Fruit fly (Drosophila melanogaster) whole organism, embryonic: ENCODE measurements around the gene CG3841.

Experiments
- CG13894 ChIP-seq: fragments of 200-800 bp; sonication (Bioruptor generic); optimal IDR thresholded peaks from 3 replicates; lab custom pipeline; 2018; ENCODE audit warnings: missing biosample characterization, mild to moderate bottlenecking, missing genetic modification characterization, moderate library complexity
- CG2712 ChIP-seq: fragments of 200-800 bp; optimal IDR thresholded peaks from 3 replicates; lab custom pipeline; 2019; ENCODE audit warnings: missing biosample characterization, mild to moderate bottlenecking, missing genetic modification characterization, moderate library complexity
- CG6683 ChIP-seq: fragments of 200-800 bp; sonication (Bioruptor generic); optimal IDR thresholded peaks from 2 replicates; lab custom pipeline; 2017; ENCODE audit warnings: missing biosample characterization, mild to moderate bottlenecking, missing genetic modification characterization, missing genetic modification reagents
- E2f2 ChIP-seq: fragments of 200-800 bp; sonication (Bioruptor generic); IDR thresholded peaks from 2 replicates; pipeline ENCODE4 v1.3.6; 2022; ENCODE audit warnings: missing biosample characterization, missing genetic modification characterization
- Poxn ChIP-seq: fragments of 200-800 bp; sonication (Bioruptor generic); IDR thresholded peaks from 2 replicates; pipeline ENCODE4 v1.3.6; 2022; ENCODE audit warnings: missing biosample characterization, missing genetic modification characterization
- cato ChIP-seq: fragments of 200-800 bp; sonication (Bioruptor generic); optimal IDR thresholded peaks from 2 replicates; lab custom pipeline; 2016; ENCODE audit warnings: missing biosample characterization, missing genetic modification characterization, borderline replicate concordance
- ftz-f1 ChIP-seq: fragments of 200-800 bp; sonication (Bioruptor generic); optimal IDR thresholded peaks from 2 replicates; lab custom pipeline; 2016; ENCODE audit warnings: missing biosample characterization, missing genetic modification characterization
- ind ChIP-seq: fragments of 200-800 bp; sonication (Bioruptor generic); optimal IDR thresholded peaks from 3 replicates; lab custom pipeline; 2016; ENCODE audit warnings: missing biosample characterization, missing genetic modification characterization
- pfk ChIP-seq: fragments of 200-800 bp; sonication (Bioruptor generic); optimal IDR thresholded peaks from 2 replicates; lab custom pipeline; 2018; ENCODE audit warnings: missing biosample characterization, mild to moderate bottlenecking, missing genetic modification characterization, moderate library complexity
- tll ChIP-seq, 2 experiments: fragments of 200-800 bp in 1 of 2; fragments of >200 bp in 1 of 2; sonication (Bioruptor generic) in 1 of 2; optimal IDR thresholded peaks; 2 replicates each; lab custom pipeline; 2017 to 2019; ENCODE audit warnings: missing biosample characterization in 2 of 2, missing genetic modification characterization in 2 of 2, mild to moderate bottlenecking in 1 of 2, moderate library complexity in 1 of 2
- tna ChIP-seq: fragments of 200-800 bp; sonication (Bioruptor generic); IDR thresholded peaks from 2 replicates; pipeline ENCODE4 v1.3.6; 2022; ENCODE audit warnings: missing biosample characterization, missing genetic modification characterization; ENCODE audit not compliant: partially characterized antibody
- tup ChIP-seq: fragments of 200-800 bp; sonication (Bioruptor generic); optimal IDR thresholded peaks from 2 replicates; lab custom pipeline; 2016; ENCODE audit warnings: missing biosample characterization, mild to moderate bottlenecking, missing genetic modification characterization, moderate library complexity
- vnd ChIP-seq: fragments of 200-800 bp; sonication (Bioruptor generic); IDR thresholded peaks from 3 replicates; pipeline ENCODE4 v1.3.6; 2022; ENCODE audit warnings: missing biosample characterization, missing genetic modification characterization; ENCODE audit not compliant: partially characterized antibody
- zf30C ChIP-seq: fragments of 200-800 bp; sonication (Bioruptor generic); optimal IDR thresholded peaks from 3 replicates; lab custom pipeline; 2018; ENCODE audit warnings: missing biosample characterization, mild to moderate bottlenecking, missing genetic modification characterization

DNA sequence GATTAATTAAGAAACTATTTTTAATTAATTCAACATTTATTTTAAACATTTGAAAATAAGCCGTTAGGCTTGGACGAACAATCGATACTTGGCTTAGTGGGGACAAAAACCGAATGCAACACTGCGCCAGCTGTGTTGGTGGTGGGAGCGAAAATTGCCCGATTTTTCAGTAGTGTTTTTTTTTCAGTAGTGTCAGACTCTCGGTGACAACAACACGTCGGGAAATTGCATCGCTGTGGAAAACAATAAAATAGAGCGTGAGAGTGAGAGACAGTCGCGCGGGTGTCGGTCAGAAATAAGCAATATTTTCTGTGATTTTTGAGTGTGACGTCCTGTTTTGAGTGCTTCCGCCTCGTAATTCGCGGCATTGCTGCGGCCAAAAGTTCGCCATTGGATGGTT lies 27.4 kb downstream of the CG3841 start:
- TF ChIP-seq Poxn (GFP tag; lab: Robert Waterston, UW): no peak
- TF ChIP-seq cato (GFP tag; lab: Kevin White, UChicago): no peak
- peak; percentile 83 for TF ChIP-seq zf30C (GFP tag; lab: Kevin White, UChicago)
- TF ChIP-seq CG6683 (GFP tag; lab: Kevin White, UChicago): no peak
- peak; percentile 32; the same call in 1 of the 2 replicates for TF ChIP-seq tna
- peak; percentile 39 for TF ChIP-seq CG13894
- TF ChIP-seq pfk (GFP tag; lab: Kevin White, UChicago): no peak
- peak; percentile 6 for TF ChIP-seq CG2712
- no peak for TF ChIP-seq ind (GFP tag; lab: Kevin White, UChicago)
- TF ChIP-seq tll (GFP tag; optimal IDR thresholded peaks at IDR 0.05; lab: Kevin White, UChicago): no peak
- no peak for TF ChIP-seq tup (GFP tag; lab: Kevin White, UChicago)
- TF ChIP-seq E2f2 (GFP tag; lab: Robert Waterston, UW): peak; percentile 86
- TF ChIP-seq ftz-f1: peak; percentile 46
- TF ChIP-seq vnd (GFP tag; lab: Robert Waterston, UW): 0 out of 3 replicates have a peak, but pooled peaks have one; percentile 22
